Worm (Caenorhabditis elegans): ENCODE results near the gene srz-105.

Gene srz-105

DNA sequence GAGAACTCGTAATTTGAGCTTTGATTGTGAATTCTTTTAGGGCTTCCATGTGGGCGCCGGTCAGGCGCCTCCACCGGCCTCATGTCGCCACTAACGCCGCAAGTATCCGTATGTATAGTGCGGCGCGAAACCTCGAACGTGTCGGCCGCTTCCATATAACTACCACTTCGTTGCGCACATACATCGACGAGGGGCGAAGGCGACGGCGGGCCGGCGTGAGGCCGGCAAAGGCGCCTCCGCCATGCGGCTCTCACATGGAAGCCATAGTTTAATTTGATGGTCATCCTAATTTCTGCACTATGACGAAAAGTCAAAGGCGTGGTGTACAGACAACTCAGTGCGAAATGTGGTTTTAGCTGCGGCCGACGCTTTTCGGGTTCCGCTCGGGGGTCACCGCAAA is 14.6 kb upstream of the srz-105 start:
- no peak for TF ChIP-seq mls-2 (tag; optimal IDR thresholded peaks at IDR 0.05)
- no peak for TF ChIP-seq lsy-2 (tag; optimal IDR thresholded peaks at IDR 0.05)
- no peak for TF ChIP-seq ceh-43 (GFP tag; optimal IDR thresholded peaks at IDR 0.05)
- TF ChIP-seq nhr-237 (tag; optimal IDR thresholded peaks at IDR 0.05) = no peak
- TF ChIP-seq nhr-28 (tag; optimal IDR thresholded peaks at IDR 0.05) = no peak
- TF ChIP-seq elt-3 (tag; optimal IDR thresholded peaks at IDR 0.05) = no peak
- no peak for TF ChIP-seq lin-32 (GFP tag; optimal IDR thresholded peaks at IDR 0.05)
- no peak for TF ChIP-seq blmp-1 (tag; optimal IDR thresholded peaks at IDR 0.05)
- TF ChIP-seq bed-3 (GFP tag; optimal IDR thresholded peaks at IDR 0.05) = no peak
- no peak for TF ChIP-seq zip-8 (tag; optimal IDR thresholded peaks at IDR 0.05)
- no peak for TF ChIP-seq drap-1 (GFP tag; optimal IDR thresholded peaks at IDR 0.05)

DNA sequence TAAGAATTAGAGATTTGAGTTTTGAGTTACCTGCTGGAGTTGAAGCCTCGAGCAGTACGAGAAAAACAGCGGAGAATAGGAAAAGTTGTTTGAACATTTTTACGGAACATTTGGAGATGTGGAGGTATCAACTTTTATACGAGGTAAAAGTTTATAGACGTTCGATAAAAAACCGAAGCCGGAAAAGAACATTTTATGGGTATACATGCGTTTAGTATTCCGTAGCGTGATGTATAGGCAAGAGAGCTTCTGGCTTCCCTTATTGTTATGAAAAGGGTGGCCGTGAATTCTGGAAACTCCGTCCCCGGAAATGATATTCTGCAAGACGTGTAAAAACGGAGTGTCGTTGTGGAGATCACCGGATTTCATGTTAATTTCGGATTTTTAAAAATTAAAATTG is 4.3 kb upstream of the srz-105 start, which contains the start of gene K03D3.5:
Gene K03D3.5, minus strand, starts transcription at position 101 of the 400 bp plus-strand sequence.
- TF ChIP-seq ztf-11 (tag; optimal IDR thresholded peaks at IDR 0.05) (no peak), nhr-28 (tag; optimal IDR thresholded peaks at IDR 0.05) (no peak), ceh-39 (tag; optimal IDR thresholded peaks at IDR 0.05) (no peak), unc-62 (GFP tag; optimal IDR thresholded peaks at IDR 0.05) (no peak), pha-4 (tag; optimal IDR thresholded peaks at IDR 0.05) (no peak), unc-120 (tag; optimal IDR thresholded peaks at IDR 0.05; ENCODE audit: poor library complexity, severe bottlenecking) (no peak), elt-1 (tag; optimal IDR thresholded peaks at IDR 0.05; ENCODE audit: borderline replicate concordance, insufficient read depth) (no peak), lsy-2 (tag; optimal IDR thresholded peaks at IDR 0.05) (no peak), zip-8 (tag; optimal IDR thresholded peaks at IDR 0.05) (no peak), ham-2 (GFP tag; optimal IDR thresholded peaks at IDR 0.05) (no peak), unc-39 (tag; optimal IDR thresholded peaks at IDR 0.05) (no peak)

- TF ChIP-seq nhr-2 (tag; optimal IDR thresholded peaks at IDR 0.05) = no peak
- TF ChIP-seq mep-1 (tag; optimal IDR thresholded peaks at IDR 0.05) = no peak
- TF ChIP-seq lin-13 (tag; optimal IDR thresholded peaks at IDR 0.05) = no peak
- TF ChIP-seq unc-39 (tag; optimal IDR thresholded peaks at IDR 0.05) = no peak
- TF ChIP-seq nhr-28 (tag; optimal IDR thresholded peaks at IDR 0.05) = no peak
- no peak for TF ChIP-seq blmp-1 (tag; optimal IDR thresholded peaks at IDR 0.05)
- TF ChIP-seq M03D4.4 (tag; optimal IDR thresholded peaks at IDR 0.05) = no peak
- TF ChIP-seq pha-4 (tag; optimal IDR thresholded peaks at IDR 0.05) = no peak
- no peak for TF ChIP-seq snpc-4 (tag; optimal IDR thresholded peaks at IDR 0.05)
- TF ChIP-seq flh-1 (GFP tag; optimal IDR thresholded peaks at IDR 0.05) = no peak
- no peak for TF ChIP-seq lin-32 (GFP tag; optimal IDR thresholded peaks at IDR 0.05)
- TF ChIP-seq lsy-2 (tag; optimal IDR thresholded peaks at IDR 0.05) = no peak
- TF ChIP-seq ceh-83 (GFP tag; optimal IDR thresholded peaks at IDR 0.05) = no peak
- no peak for TF ChIP-seq nhr-237 (tag; optimal IDR thresholded peaks at IDR 0.05)
- no peak for TF ChIP-seq sem-2 (GFP tag; optimal IDR thresholded peaks at IDR 0.05)
- no peak for TF ChIP-seq tbx-8 (GFP tag; optimal IDR thresholded peaks at IDR 0.05)
- TF ChIP-seq sptf-1 (tag; optimal IDR thresholded peaks at IDR 0.05) = no peak
- no peak for TF ChIP-seq ceh-43 (GFP tag; optimal IDR thresholded peaks at IDR 0.05)
Measured at ce11 chrIV:16320866-16321265, 3.8 kb upstream of the srz-105 start, which contains the start of gene srz-61. Gene srz-61, plus strand, starts transcription at chrIV:16321166.

DNA sequence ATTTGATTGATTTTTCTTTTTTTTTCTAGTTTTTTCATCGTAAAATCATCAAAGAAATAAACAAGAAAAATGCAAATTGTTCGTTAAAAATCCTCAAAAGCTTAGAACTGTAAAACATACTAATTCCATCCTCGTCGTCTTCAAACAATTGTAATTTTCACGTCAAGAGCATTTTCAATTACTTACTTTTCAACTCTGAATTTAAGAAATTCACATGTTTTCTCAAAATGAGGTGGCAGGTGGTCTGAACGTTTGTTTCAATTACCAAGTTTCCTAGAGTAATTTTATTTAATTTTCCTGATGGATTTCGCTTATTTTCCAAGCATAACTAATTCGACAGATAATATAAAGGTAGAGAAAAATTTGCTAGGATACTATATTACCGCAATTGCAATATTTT is 1.3 kb upstream of the srz-105 start, which contains the start of gene srz-104:
Gene srz-104, plus strand, starts transcription at position 301 of the 400 bp plus-strand sequence.
- TF ChIP-seq snpc-4 (tag; optimal IDR thresholded peaks at IDR 0.05) = no peak

DNA sequence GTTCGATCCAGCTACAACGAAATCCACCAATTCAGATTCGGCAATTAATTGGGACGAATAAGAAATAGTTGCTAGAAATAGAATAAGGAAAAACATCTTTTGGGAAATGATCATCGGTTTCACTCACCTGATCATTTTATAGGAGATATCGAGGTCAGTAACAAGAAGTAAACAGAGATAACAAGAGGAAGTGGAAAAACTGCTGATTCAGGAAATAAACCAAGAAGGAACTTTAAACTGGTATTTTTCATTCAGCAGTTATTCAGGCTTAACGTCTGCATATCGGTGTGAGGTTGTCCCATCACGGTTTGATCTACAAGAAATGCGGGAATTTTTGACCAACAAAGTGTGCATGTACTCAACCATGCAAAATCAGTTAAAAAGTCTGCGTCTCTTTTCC is 3.8 kb downstream of the srz-105 start, which contains the start of gene K03D3.2:
Gene K03D3.2, minus strand, starts transcription at position 101 of the 400 bp plus-strand sequence.
- no peak for TF ChIP-seq bed-3 (GFP tag; optimal IDR thresholded peaks at IDR 0.05)
- no peak for TF ChIP-seq lin-32 (GFP tag; optimal IDR thresholded peaks at IDR 0.05)
- TF ChIP-seq M03D4.4 (tag; optimal IDR thresholded peaks at IDR 0.05) = no peak
- no peak for TF ChIP-seq nhr-28 (tag; optimal IDR thresholded peaks at IDR 0.05)
- no peak for TF ChIP-seq ceh-39 (tag; optimal IDR thresholded peaks at IDR 0.05)
- no peak for TF ChIP-seq unc-62 (GFP tag; optimal IDR thresholded peaks at IDR 0.05)
- no peak for TF ChIP-seq zip-8 (tag; optimal IDR thresholded peaks at IDR 0.05)

DNA sequence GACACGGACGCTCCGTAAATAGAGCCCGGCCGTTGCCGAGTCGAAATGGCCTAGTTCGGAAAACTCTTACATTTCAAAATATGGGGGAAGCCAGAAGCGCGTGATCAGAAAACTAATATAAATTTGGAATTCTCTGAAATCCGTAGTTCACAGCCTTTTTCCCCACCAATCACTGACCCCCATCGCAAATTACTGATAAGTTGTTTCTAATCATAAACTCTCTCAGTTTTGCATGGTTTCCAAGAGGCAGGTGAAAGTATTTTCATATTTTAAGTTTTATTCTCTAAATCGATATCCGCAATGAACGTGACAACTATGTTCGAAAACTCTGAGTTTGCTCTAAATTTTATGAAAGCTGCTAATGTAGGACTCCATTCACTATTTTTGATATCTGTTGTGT is 4.5 kb downstream of the srz-105 start, which contains the start of gene srz-74:
Gene srz-74, plus strand, starts transcription at position 301 of the 400 bp plus-strand sequence.
- TF ChIP-seq mab-5 (tag; optimal IDR thresholded peaks at IDR 0.05) (no peak), ceh-39 (tag; optimal IDR thresholded peaks at IDR 0.05) (no peak), blmp-1 (tag; optimal IDR thresholded peaks at IDR 0.05) (no peak), lin-13 (tag; optimal IDR thresholded peaks at IDR 0.05) (no peak), ham-2 (GFP tag; optimal IDR thresholded peaks at IDR 0.05) (no peak), snpc-4 (tag; optimal IDR thresholded peaks at IDR 0.05) (no peak), lin-32 (GFP tag; optimal IDR thresholded peaks at IDR 0.05) (no peak), nhr-12 (tag; optimal IDR thresholded peaks at IDR 0.05) (no peak), hlh-1 (tag; optimal IDR thresholded peaks at IDR 0.05) (no peak), nhr-237 (tag; optimal IDR thresholded peaks at IDR 0.05) (no peak), unc-120 (tag; optimal IDR thresholded peaks at IDR 0.05; ENCODE audit: poor library complexity, severe bottlenecking) (no peak), nhr-2 (tag; optimal IDR thresholded peaks at IDR 0.05) (no peak), unc-62 (GFP tag; optimal IDR thresholded peaks at IDR 0.05) (no peak), pha-4 (tag; optimal IDR thresholded peaks at IDR 0.05) (no peak), ces-1 (GFP tag; optimal IDR thresholded peaks at IDR 0.05) (no peak)

Measured in whole organism, mixed stage, embryonic.